Worm (Caenorhabditis elegans) whole organism, L3 larva: ENCODE results near the gene gst-30.

Experiments
- ama-1 ChIP-seq: fragments of 150-350 bp; optimal IDR thresholded peaks from 2 replicates; lab custom pipeline; 2018
- egl-27 ChIP-seq: sonication (generic microtip); optimal IDR thresholded peaks from 4 replicates; lab custom pipeline; 2017; ENCODE audit warnings: missing biosample characterization, missing genetic modification reagents, missing genetic modification characterization
- elt-3 ChIP-seq, 3 experiments: fragments of 150-350 bp in 1 of 3; sonication (generic microtip) in 2 of 3; optimal IDR thresholded peaks; 2 replicates in 2 of 3; 4 replicates in 1 of 3; lab custom pipeline; 2014 to 2017; ENCODE audit warnings: missing biosample characterization in 3 of 3, missing genetic modification characterization in 3 of 3
- mml-1 ChIP-seq: fragments of 150-350 bp; sonication (generic microtip); optimal IDR thresholded peaks from 3 replicates; lab custom pipeline; 2014; ENCODE audit warnings: missing biosample characterization, missing genetic modification characterization
- nhr-76 ChIP-seq: fragments of 150-350 bp; sonication (generic microtip); optimal IDR thresholded peaks from 5 replicates; lab custom pipeline; 2014; ENCODE audit warnings: missing biosample characterization, missing genetic modification characterization
- snpc-4 ChIP-seq: fragments of 150-350 bp; optimal IDR thresholded peaks from 2 replicates; lab custom pipeline; 2014; ENCODE audit warnings: missing biosample characterization, missing genetic modification characterization

DNA sequence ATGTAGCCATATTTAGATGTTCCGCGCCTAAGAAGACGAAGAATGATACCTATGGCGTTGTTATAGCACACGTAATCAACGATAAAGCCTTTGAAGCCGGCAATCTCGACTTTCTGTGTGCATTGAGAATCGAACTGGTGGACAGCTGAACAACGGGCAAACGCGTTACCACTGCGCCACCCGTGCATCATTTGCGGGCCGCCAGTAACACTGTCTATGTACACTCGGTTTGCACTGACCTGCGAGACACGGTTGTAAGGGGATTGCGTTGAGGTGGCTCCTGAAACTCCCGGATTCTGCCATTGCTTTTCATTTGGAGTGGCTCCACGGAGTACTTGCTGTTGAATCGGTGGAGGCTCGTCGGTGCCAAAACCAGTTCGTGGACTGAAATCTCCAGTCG is 7.5 kb upstream of the gst-30 start:
- TF ChIP-seq egl-27 (no peak), ama-1 (lab: Kevin White, UChicago) (peak; percentile 94), elt-3 (tag; optimal IDR thresholded peaks at IDR 0.05; lab: Kevin White, UChicago) (no peak), snpc-4 (tag; lab: Kevin White, UChicago) (no peak), mml-1 (tag; lab: Kevin White, UChicago) (no peak), nhr-76 (tag; lab: Kevin White, UChicago) (no peak)
